Worm (Caenorhabditis elegans) whole organism, late embryonic: ENCODE measurements around the gene mrpl-21.

ENCODE experiments used
- C08G9.2 ChIP-seq: sonication (generic microtip); optimal IDR thresholded peaks from 2 replicates; lab custom pipeline; 2016; ENCODE audit warnings: mild to moderate bottlenecking, missing genetic modification characterization, moderate library complexity, missing compliant biosample characterization
- T23F11.4 ChIP-seq: fragments of 200-800 bp; sonication (Bioruptor generic); optimal IDR thresholded peaks from 2 replicates; lab custom pipeline; 2018; ENCODE audit warnings: mild to moderate bottlenecking, missing genetic modification characterization, missing compliant biosample characterization
- Y22D7AL.16 ChIP-seq: sonication (generic microtip); optimal IDR thresholded peaks from 2 replicates; lab custom pipeline; 2016; ENCODE audit warnings: missing genetic modification characterization, missing compliant biosample characterization
- ama-1 ChIP-seq: fragments of 150-350 bp; optimal IDR thresholded peaks from 2 replicates; lab custom pipeline; 2014
- ceh-14 ChIP-seq: sonication (generic microtip); optimal IDR thresholded peaks from 2 replicates; lab custom pipeline; 2016; ENCODE audit warnings: missing genotype, missing genetic modification characterization, missing compliant biosample characterization
- ceh-18 ChIP-seq: sonication (generic microtip); optimal IDR thresholded peaks from 2 replicates; lab custom pipeline; 2016; ENCODE audit warnings: missing genetic modification characterization, missing compliant biosample characterization
- ceh-19 ChIP-seq: fragments of 200-800 bp; sonication (Bioruptor generic); optimal IDR thresholded peaks from 2 replicates; lab custom pipeline; 2018; ENCODE audit warnings: mild to moderate bottlenecking, missing genetic modification characterization, missing compliant biosample characterization
- ceh-2 ChIP-seq: sonication (generic microtip); optimal IDR thresholded peaks from 2 replicates; lab custom pipeline; 2016; ENCODE audit warnings: missing genotype, missing genetic modification characterization, missing compliant biosample characterization
- ceh-31 ChIP-seq: sonication (generic microtip); optimal IDR thresholded peaks from 2 replicates; lab custom pipeline; 2016; ENCODE audit warnings: missing genetic modification characterization, missing compliant biosample characterization
- ceh-45 ChIP-seq: fragments of 200-800 bp; sonication (Bioruptor generic); IDR thresholded peaks from 2 replicates; pipeline ENCODE4 v1.3.6; 2022; ENCODE audit warnings: missing genetic modification reagents, missing genetic modification characterization, missing compliant biosample characterization
- ceh-48 ChIP-seq: sonication (generic microtip); optimal IDR thresholded peaks from 2 replicates; lab custom pipeline; 2016; ENCODE audit warnings: missing genetic modification characterization, inconsistent platforms, missing compliant biosample characterization
- ceh-6 ChIP-seq: fragments of 200-800 bp; sonication (Bioruptor generic); optimal IDR thresholded peaks from 2 replicates; lab custom pipeline; 2018; ENCODE audit warnings: mild to moderate bottlenecking, missing genetic modification characterization, missing compliant biosample characterization
- ceh-9 ChIP-seq: sonication (generic microtip); optimal IDR thresholded peaks from 2 replicates; lab custom pipeline; 2016; ENCODE audit warnings: mild to moderate bottlenecking, missing genetic modification characterization, inconsistent platforms, missing compliant biosample characterization
- che-1 ChIP-seq: sonication (generic microtip); optimal IDR thresholded peaks from 2 replicates; lab custom pipeline; 2016; ENCODE audit warnings: mild to moderate bottlenecking, missing genetic modification characterization, missing compliant biosample characterization
- dmd-4 ChIP-seq: sonication (generic microtip); optimal IDR thresholded peaks from 2 replicates; lab custom pipeline; 2016; ENCODE audit warnings: borderline replicate concordance, missing genetic modification characterization, missing compliant biosample characterization
- dve-1 ChIP-seq: sonication (generic microtip); optimal IDR thresholded peaks from 2 replicates; lab custom pipeline; 2017; ENCODE audit warnings: antibody characterized with exemption, mild to moderate bottlenecking, missing genetic modification characterization, missing compliant biosample characterization
- elt-4 ChIP-seq: sonication (generic microtip); optimal IDR thresholded peaks from 2 replicates; lab custom pipeline; 2016; ENCODE audit warnings: missing genetic modification characterization, missing compliant biosample characterization
- ets-4 ChIP-seq: sonication (generic microtip); optimal IDR thresholded peaks from 2 replicates; lab custom pipeline; 2016; ENCODE audit warnings: missing genetic modification characterization, missing compliant biosample characterization
- eyg-1 ChIP-seq: sonication (generic microtip); optimal IDR thresholded peaks from 2 replicates; lab custom pipeline; 2016; ENCODE audit warnings: missing genotype, missing genetic modification characterization, missing compliant biosample characterization
- fkh-10 ChIP-seq: fragments of 150-350 bp; optimal IDR thresholded peaks from 2 replicates; lab custom pipeline; 2014; ENCODE audit warnings: missing biosample characterization, missing genetic modification reagents, missing genetic modification characterization
- fkh-6 ChIP-seq: sonication (generic microtip); optimal IDR thresholded peaks from 2 replicates; lab custom pipeline; 2016; ENCODE audit warnings: missing genetic modification characterization, missing compliant biosample characterization
- hlh-15 ChIP-seq: sonication (generic microtip); optimal IDR thresholded peaks from 2 replicates; lab custom pipeline; 2016; ENCODE audit warnings: missing genetic modification characterization, missing compliant biosample characterization
- hlh-30 ChIP-seq: sonication (generic microtip); optimal IDR thresholded peaks from 2 replicates; lab custom pipeline; 2017; ENCODE audit warnings: antibody characterized with exemption, missing genetic modification characterization, missing compliant biosample characterization; ENCODE audit not compliant: insufficient read depth
- hlh-8 ChIP-seq: sonication (generic microtip); optimal IDR thresholded peaks from 2 replicates; lab custom pipeline; 2016; ENCODE audit warnings: missing genotype, missing genetic modification characterization, missing compliant biosample characterization
- lim-6 ChIP-seq: sonication (generic microtip); optimal IDR thresholded peaks from 2 replicates; lab custom pipeline; 2016; ENCODE audit warnings: missing genetic modification characterization, missing compliant biosample characterization
- lin-11 ChIP-seq: fragments of 200-800 bp; sonication (Bioruptor generic); optimal IDR thresholded peaks from 2 replicates; lab custom pipeline; 2018; ENCODE audit warnings: mild to moderate bottlenecking, missing genetic modification characterization, missing compliant biosample characterization
- madf-2 ChIP-seq: sonication (generic microtip); optimal IDR thresholded peaks from 2 replicates; lab custom pipeline; 2017; ENCODE audit warnings: missing genetic modification characterization, missing compliant biosample characterization
- mec-3 ChIP-seq: sonication (generic microtip); optimal IDR thresholded peaks from 2 replicates; lab custom pipeline; 2016; ENCODE audit warnings: borderline replicate concordance, missing genetic modification characterization, missing compliant biosample characterization
- nfya-1 ChIP-seq: sonication (generic microtip); optimal IDR thresholded peaks from 2 replicates; lab custom pipeline; 2017; ENCODE audit warnings: missing genetic modification characterization, mild to moderate bottlenecking, missing compliant biosample characterization, antibody characterized with exemption, moderate library complexity
- nhr-232 ChIP-seq: sonication (generic microtip); optimal IDR thresholded peaks from 2 replicates; lab custom pipeline; 2016; ENCODE audit warnings: missing genetic modification characterization, missing compliant biosample characterization
- npax-4 ChIP-seq: sonication (generic microtip); optimal IDR thresholded peaks from 2 replicates; lab custom pipeline; 2016; ENCODE audit warnings: missing genetic modification characterization, missing compliant biosample characterization
- pag-3 ChIP-seq: sonication (generic microtip); optimal IDR thresholded peaks from 2 replicates; lab custom pipeline; 2016; ENCODE audit warnings: missing compliant biosample characterization, missing genetic modification characterization, borderline replicate concordance
- pax-1 ChIP-seq: fragments of 150-350 bp; optimal IDR thresholded peaks from 2 replicates; lab custom pipeline; 2014; ENCODE audit warnings: missing biosample characterization, missing genetic modification characterization
- pha-2 ChIP-seq: sonication (generic microtip); optimal IDR thresholded peaks from 2 replicates; lab custom pipeline; 2017; ENCODE audit warnings: mild to moderate bottlenecking, missing genetic modification characterization, missing compliant biosample characterization
- pqm-1 ChIP-seq: sonication (generic microtip); optimal IDR thresholded peaks from 2 replicates; lab custom pipeline; 2016; ENCODE audit warnings: missing genetic modification characterization, missing compliant biosample characterization
- pros-1 ChIP-seq: fragments of 150-350 bp; optimal IDR thresholded peaks from 2 replicates; lab custom pipeline; 2014; ENCODE audit warnings: missing biosample characterization, missing genetic modification reagents, missing genetic modification characterization
- ref-2 ChIP-seq: sonication (generic microtip); optimal IDR thresholded peaks from 2 replicates; lab custom pipeline; 2016; ENCODE audit warnings: missing genetic modification characterization, missing compliant biosample characterization
- sdc-2 ChIP-seq: sonication (generic microtip); optimal IDR thresholded peaks from 2 replicates; lab custom pipeline; 2016; ENCODE audit warnings: missing genotype, missing genetic modification characterization, missing compliant biosample characterization
- sox-4 ChIP-seq: sonication (generic microtip); optimal IDR thresholded peaks from 2 replicates; lab custom pipeline; 2017; ENCODE audit warnings: mild to moderate bottlenecking, missing genetic modification characterization, inconsistent platforms, missing compliant biosample characterization
- syd-9 ChIP-seq: sonication (generic microtip); optimal IDR thresholded peaks from 2 replicates; lab custom pipeline; 2016; ENCODE audit warnings: mild to moderate bottlenecking, missing genetic modification characterization, moderate library complexity, missing compliant biosample characterization
- tbx-2 ChIP-seq: sonication (generic microtip); optimal IDR thresholded peaks from 2 replicates; lab custom pipeline; 2016; ENCODE audit warnings: missing genetic modification characterization, missing compliant biosample characterization
- tbx-7 ChIP-seq: sonication (generic microtip); optimal IDR thresholded peaks from 2 replicates; lab custom pipeline; 2016; ENCODE audit warnings: missing genotype, missing genetic modification characterization, missing compliant biosample characterization
- ttx-3 ChIP-seq: sonication (generic microtip); optimal IDR thresholded peaks from 2 replicates; lab custom pipeline; 2016; ENCODE audit warnings: missing genetic modification reagents, missing genetic modification characterization, missing compliant biosample characterization
- unc-3 ChIP-seq, 2 experiments: fragments of 200-800 bp in 1 of 2; sonication (Bioruptor generic) in 1 of 2; sonication (generic microtip) in 1 of 2; conservative IDR thresholded peaks in 1 of 2; optimal IDR thresholded peaks in 1 of 2; 2 replicates each; pipeline versions ENCODE4 v1.3.6 to Lab custom; 2016 to 2022; ENCODE audit warnings: missing compliant biosample characterization in 2 of 2, missing genetic modification characterization in 2 of 2, missing genetic modification reagents in 1 of 2
- zip-5 ChIP-seq: sonication (generic microtip); optimal IDR thresholded peaks from 2 replicates; lab custom pipeline; 2016; ENCODE audit warnings: missing genetic modification characterization, missing compliant biosample characterization
- ztf-16 ChIP-seq: sonication (generic microtip); optimal IDR thresholded peaks from 2 replicates; lab custom pipeline; 2017; ENCODE audit warnings: missing genetic modification characterization, missing compliant biosample characterization

The mrpl-21 gene

DNA sequence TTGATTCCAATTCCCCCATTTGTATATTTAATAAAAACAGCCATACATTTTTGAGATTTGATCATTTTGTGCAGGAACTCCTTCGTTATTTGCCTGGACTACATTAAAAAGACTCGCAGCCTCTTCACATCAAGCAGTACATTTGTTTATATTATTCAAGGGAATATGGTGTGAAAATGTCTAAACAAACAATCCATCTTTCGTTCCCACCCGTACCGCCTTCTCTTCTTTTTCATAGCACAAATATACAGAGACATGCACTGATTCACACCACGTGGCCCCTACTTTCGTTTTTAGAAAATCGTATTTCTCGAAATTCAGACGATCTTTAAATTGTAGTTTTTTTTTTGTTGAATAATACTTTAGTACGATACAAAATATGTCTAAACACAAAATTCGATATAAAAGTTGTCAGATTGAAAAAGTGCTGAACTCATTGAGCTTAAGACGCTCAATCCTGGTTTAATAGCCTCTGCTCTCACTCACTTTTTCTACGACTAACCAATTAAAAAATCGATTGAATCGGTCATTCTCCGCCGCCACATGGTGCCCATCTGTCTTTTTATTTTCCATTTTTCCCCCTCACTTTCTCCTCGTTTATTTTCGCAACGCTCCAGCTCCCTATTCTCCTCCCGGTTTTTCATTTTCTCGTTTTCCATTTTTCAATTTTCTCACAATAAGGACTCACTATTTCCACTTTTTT is 47.9 kb downstream of the mrpl-21 start:
- TF ChIP-seq ztf-16 (tag; lab: Kevin White, UChicago) (no peak), ceh-45 (GFP tag; lab: Robert Waterston, UW) (no peak), ceh-48 (no peak), ceh-2 (no peak), ama-1 (peak; percentile 82), ceh-6 (GFP tag; lab: Kevin White, UChicago) (no peak), Y22D7AL.16 (no peak), madf-2 (tag; lab: Kevin White, UChicago) (no peak), lin-11 (tag; lab: Kevin White, UChicago) (no peak), pros-1 (tag; lab: Kevin White, UChicago) (no peak), hlh-8 (peak; percentile 94), ceh-31 (no peak), pqm-1 (tag; lab: Kevin White, UChicago) (no peak), tbx-7 (tag; lab: Kevin White, UChicago) (no peak), npax-4 (tag; lab: Kevin White, UChicago) (no peak), eyg-1 (no peak)

DNA sequence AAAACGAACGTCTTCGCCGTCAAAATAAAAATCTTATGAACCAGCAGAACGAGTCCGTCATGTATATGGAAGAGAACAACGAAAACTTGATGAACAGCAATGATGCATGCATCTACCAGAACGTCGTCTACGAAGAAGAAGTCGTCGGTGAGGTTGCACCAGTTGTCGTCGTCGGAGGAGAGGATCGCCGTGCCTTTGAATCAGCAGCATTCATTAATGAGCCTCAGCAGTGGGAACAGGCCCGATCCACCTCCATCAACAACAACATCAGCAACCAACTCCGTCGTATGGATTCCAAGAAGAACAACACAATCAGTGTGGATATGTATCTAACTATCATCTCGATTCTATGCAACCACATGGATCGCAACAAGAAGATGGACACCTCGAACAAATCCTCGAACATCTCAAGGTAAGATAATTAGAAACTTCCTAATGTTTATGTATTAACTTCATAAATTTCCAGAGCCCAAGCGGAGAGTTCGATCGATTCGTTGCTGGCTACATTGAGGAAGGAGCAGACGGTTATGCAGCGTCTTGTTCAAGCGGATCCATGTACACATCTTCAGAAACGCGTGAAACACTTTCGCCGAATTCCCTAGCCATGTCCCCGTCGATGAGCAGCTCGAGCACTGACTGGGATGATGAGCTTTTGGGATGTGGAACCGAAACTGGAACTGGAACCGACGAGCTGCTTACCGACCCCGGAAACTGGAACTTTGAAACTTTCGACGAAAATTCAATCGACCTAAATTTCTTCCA is 48.8 kb downstream of the mrpl-21 start:
- TF ChIP-seq zip-5 (tag; lab: Kevin White, UChicago) (no peak), che-1 (tag; lab: Kevin White, UChicago) (no peak), nhr-232 (tag; lab: Kevin White, UChicago) (no peak), syd-9 (no peak), pha-2 (no peak), ets-4 (tag; lab: Kevin White, UChicago) (no peak), ttx-3 (tag; lab: Kevin White, UChicago) (no peak), ztf-16 (tag; lab: Kevin White, UChicago) (no peak), mec-3 (no peak), pros-1 (tag; lab: Kevin White, UChicago) (no peak), ceh-14 (tag; lab: Kevin White, UChicago) (no peak), C08G9.2 (tag; lab: Kevin White, UChicago) (no peak), nfya-1 (tag; lab: Kevin White, UChicago) (no peak), ceh-31 (no peak), eyg-1 (no peak), dmd-4 (no peak), T23F11.4 (GFP tag; lab: Kevin White, UChicago) (no peak), elt-4 (tag; lab: Kevin White, UChicago) (no peak), ceh-9 (no peak)

DNA sequence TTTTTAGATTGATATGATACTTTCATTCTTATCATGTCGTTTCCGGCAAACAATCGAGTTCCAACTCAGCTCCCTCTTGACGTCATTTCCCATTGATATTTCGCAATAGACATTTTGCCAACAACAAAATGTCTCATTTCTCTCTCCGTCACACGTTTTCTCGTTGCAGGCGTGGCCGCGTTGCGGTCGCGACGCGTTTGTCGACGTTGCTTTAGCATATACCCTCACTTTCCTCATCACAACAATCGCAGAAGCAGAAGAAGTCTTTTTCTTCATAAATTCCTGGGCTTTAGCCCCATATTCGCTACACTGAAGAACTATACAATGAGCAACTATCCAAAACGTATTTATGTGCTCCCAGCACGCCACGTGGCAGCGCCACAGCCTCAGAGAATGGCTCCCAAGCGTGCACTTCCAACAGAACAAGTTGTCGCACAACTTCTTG is 49.7 kb downstream of the mrpl-21 start, which contains the start of gene xbp-1:
TSS of gene xbp-1 (plus strand) at position 151 of the 445 bp plus-strand sequence.
- TF ChIP-seq dve-1 (tag; lab: Kevin White, UChicago) (peak; percentile 87), ceh-2 (no peak), madf-2 (tag; lab: Kevin White, UChicago) (peak; percentile 22), sdc-2 (peak; percentile 2), pax-1 (tag; lab: Kevin White, UChicago) (peak; percentile 77), tbx-7 (tag; lab: Kevin White, UChicago) (no peak), ceh-6 (GFP tag; lab: Kevin White, UChicago) (no peak), lin-11 (tag; lab: Kevin White, UChicago) (no peak), ceh-19 (GFP tag; lab: Kevin White, UChicago) (no peak), nfya-1 (tag; lab: Kevin White, UChicago) (peak; percentile 87), lim-6 (no peak), ceh-48 (no peak), ceh-18 (tag; lab: Kevin White, UChicago) (peak; percentile 71), pag-3 (tag; lab: Kevin White, UChicago) (no peak), sox-4 (tag; lab: Kevin White, UChicago) (no peak), unc-3 (GFP tag; conservative IDR thresholded peaks at IDR 0.05; lab: Robert Waterston, UW) (no peak), unc-3 (tag; optimal IDR thresholded peaks at IDR 0.05; lab: Kevin White, UChicago) (no peak), pha-2 (no peak), hlh-30 (peak; percentile 62), C08G9.2 (tag; lab: Kevin White, UChicago) (peak; percentile 11), hlh-15 (tag; lab: Kevin White, UChicago) (no peak), ceh-9 (no peak), dmd-4 (peak; percentile 41), tbx-2 (peak; percentile 69), fkh-10 (GFP tag; lab: Kevin White, UChicago) (peak; percentile 20), npax-4 (tag; lab: Kevin White, UChicago) (no peak), fkh-6 (tag; lab: Kevin White, UChicago) (no peak), ref-2 (tag; lab: Kevin White, UChicago) (peak; percentile 68)
